Worm (Caenorhabditis elegans) whole organism, L4 larva: ENCODE results near the gene F09C6.14.
A peak's percentile ranks its signal among the peaks of the same experiment; 100 is the strongest.

Experiments
- D1046.2 ChIP-seq: fragments of 200-800 bp; sonication (Bioruptor generic); IDR thresholded peaks from 2 replicates; pipeline ENCODE4 v1.3.6; 2022; ENCODE audit warnings: missing genetic modification characterization, missing compliant biosample characterization
- T26A8.4 ChIP-seq: fragments of 200-800 bp; sonication (Bioruptor generic); IDR thresholded peaks from 2 replicates; pipeline ENCODE4 v1.3.6; 2022; ENCODE audit warnings: missing genetic modification characterization, missing compliant biosample characterization
- ZK546.5 ChIP-seq, 2 experiments: sonication (generic microtip); optimal IDR thresholded peaks; 2 replicates each; lab custom pipeline; 2017; ENCODE audit warnings: missing biosample characterization in 2 of 2, missing genetic modification characterization in 2 of 2
- ceh-32 ChIP-seq: sonication (generic microtip); optimal IDR thresholded peaks from 2 replicates; lab custom pipeline; 2016; ENCODE audit warnings: mild to moderate bottlenecking, missing genetic modification characterization, missing compliant biosample characterization; ENCODE audit not compliant: poor library complexity
- ces-1 ChIP-seq: fragments of 150-350 bp; sonication (generic microtip); optimal IDR thresholded peaks from 4 replicates; lab custom pipeline; 2014; ENCODE audit warnings: missing biosample characterization, missing genetic modification reagents, missing genetic modification characterization
- dmd-6 ChIP-seq: fragments of 200-800 bp; sonication (Bioruptor generic); IDR thresholded peaks from 2 replicates; pipeline ENCODE4 v1.3.6; 2022; ENCODE audit warnings: missing genetic modification reagents, missing genetic modification characterization, missing compliant biosample characterization
- dmd-9 ChIP-seq: fragments of 200-800 bp; sonication (Bioruptor generic); IDR thresholded peaks from 2 replicates; pipeline ENCODE4 v1.3.6; 2022; ENCODE audit warnings: missing genetic modification reagents, missing genetic modification characterization, missing compliant biosample characterization
- egl-27 ChIP-seq: sonication (generic microtip); optimal IDR thresholded peaks from 3 replicates; lab custom pipeline; 2017; ENCODE audit warnings: missing biosample characterization, missing genetic modification reagents, missing genetic modification characterization
- hlh-11 ChIP-seq: fragments of 200-800 bp; sonication (Bioruptor generic); optimal IDR thresholded peaks from 2 replicates; lab custom pipeline; 2018; ENCODE audit warnings: mild to moderate bottlenecking, missing genetic modification characterization, missing compliant biosample characterization
- jun-1 ChIP-seq: fragments of 150-350 bp; optimal IDR thresholded peaks from 2 replicates; lab custom pipeline; 2014; ENCODE audit warnings: missing biosample characterization, missing genetic modification reagents, missing genetic modification characterization
- lin-1 ChIP-seq: fragments of 200-800 bp; sonication (Bioruptor generic); IDR thresholded peaks from 2 replicates; pipeline ENCODE4 v1.3.6; 2022; ENCODE audit warnings: missing genetic modification reagents, missing genetic modification characterization, missing compliant biosample characterization
- lin-13 ChIP-seq: fragments of 150-350 bp; optimal IDR thresholded peaks from 2 replicates; lab custom pipeline; 2014; ENCODE audit warnings: missing biosample characterization, missing genetic modification reagents, missing genetic modification characterization
- lin-38 ChIP-seq: fragments of 200-800 bp; sonication (Bioruptor generic); IDR thresholded peaks from 2 replicates; pipeline ENCODE4 v1.3.6; 2022; ENCODE audit warnings: missing genetic modification reagents, missing genetic modification characterization, missing compliant biosample characterization
- lir-3 ChIP-seq: sonication (generic microtip); optimal IDR thresholded peaks from 2 replicates; lab custom pipeline; 2016; ENCODE audit warnings: mild to moderate bottlenecking, missing genetic modification characterization, missing compliant biosample characterization
- lsy-2 ChIP-seq, 2 experiments: fragments of 150-350 bp in 1 of 2; sonication (generic microtip) in 1 of 2; optimal IDR thresholded peaks; 2 replicates each; lab custom pipeline; 2014 to 2017; ENCODE audit warnings: missing biosample characterization in 2 of 2, missing genetic modification characterization in 2 of 2
- mes-2 ChIP-seq: sonication (generic microtip); optimal IDR thresholded peaks from 2 replicates; lab custom pipeline; 2016; ENCODE audit warnings: missing genotype, mild to moderate bottlenecking, missing genetic modification characterization, missing compliant biosample characterization; ENCODE audit not compliant: poor library complexity, severe bottlenecking
- mxl-2 ChIP-seq: fragments of 200-800 bp; sonication (Bioruptor generic); conservative IDR thresholded peaks from 2 replicates; pipeline ENCODE4 v1.3.6; 2022; ENCODE audit warnings: missing genetic modification reagents, missing genetic modification characterization, missing compliant biosample characterization
- nhr-237 ChIP-seq: sonication (generic microtip); optimal IDR thresholded peaks from 2 replicates; lab custom pipeline; 2017; ENCODE audit warnings: missing biosample characterization, missing genetic modification characterization
- nhr-28 ChIP-seq: fragments of 150-350 bp; optimal IDR thresholded peaks from 2 replicates; lab custom pipeline; 2014; ENCODE audit warnings: missing biosample characterization, missing genetic modification characterization
- pqm-1 ChIP-seq: sonication (generic microtip); optimal IDR thresholded peaks from 2 replicates; lab custom pipeline; 2017; ENCODE audit warnings: missing biosample characterization, missing genetic modification characterization
- saeg-2 ChIP-seq: fragments of 200-800 bp; sonication (Bioruptor generic); IDR thresholded peaks from 2 replicates; pipeline ENCODE4 v1.3.6; 2022; ENCODE audit warnings: missing genetic modification reagents, missing genetic modification characterization, missing compliant biosample characterization
- set-16 ChIP-seq: fragments of 200-800 bp; sonication (Bioruptor generic); IDR thresholded peaks from 2 replicates; pipeline ENCODE4 v1.3.6; 2022; ENCODE audit warnings: missing genetic modification reagents, missing genetic modification characterization, missing compliant biosample characterization
- skn-1 ChIP-seq: fragments of 150-350 bp; optimal IDR thresholded peaks from 2 replicates; lab custom pipeline; 2014; ENCODE audit warnings: missing biosample characterization, missing genetic modification characterization
- unc-62 ChIP-seq, 3 experiments: fragments of 150-350 bp in 1 of 3; sonication (generic microtip); optimal IDR thresholded peaks in 2 of 3; peaks in 1 of 3; 1 replicate in 1 of 3; 2 replicates in 2 of 3; lab custom pipeline; 2014 to 2017; ENCODE audit warnings: missing biosample characterization in 3 of 3, missing genetic modification characterization in 3 of 3, missing genetic modification reagents in 3 of 3, missing genotype in 1 of 3
- zip-11 ChIP-seq: fragments of 200-800 bp; sonication (Bioruptor generic); IDR thresholded peaks from 2 replicates; pipeline ENCODE4 v1.3.6; 2022; ENCODE audit warnings: missing genetic modification characterization, missing compliant biosample characterization
- ztf-11 ChIP-seq: fragments of 150-350 bp; optimal IDR thresholded peaks from 2 replicates; lab custom pipeline; 2014; ENCODE audit warnings: missing biosample characterization, missing genetic modification characterization

The F09C6.14 gene

DNA sequence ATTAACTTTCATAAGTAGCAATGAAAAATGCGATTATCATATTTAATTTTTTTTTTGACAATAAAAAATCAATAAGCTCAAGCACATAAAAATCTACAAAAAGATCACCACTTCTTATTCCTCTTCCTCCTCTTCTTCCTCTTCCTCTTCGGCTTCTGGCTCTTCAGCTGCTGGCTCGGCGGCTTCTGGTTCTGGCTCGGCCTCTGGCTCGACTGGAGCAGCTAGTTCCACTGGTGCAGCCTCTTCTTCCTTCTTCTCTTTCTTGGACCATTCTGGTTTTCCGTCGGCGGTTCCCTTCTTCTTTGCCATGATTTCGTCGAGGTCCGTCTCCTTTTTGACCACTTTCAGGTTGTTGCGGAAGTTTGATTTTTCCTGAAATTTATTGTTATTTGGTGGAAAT, 47.1 kb upstream of the F09C6.14 start:
- peak; percentile 86 for TF ChIP-seq set-16 (GFP tag; lab: Robert Waterston, UW)
- TF ChIP-seq lin-1, result no peak

DNA sequence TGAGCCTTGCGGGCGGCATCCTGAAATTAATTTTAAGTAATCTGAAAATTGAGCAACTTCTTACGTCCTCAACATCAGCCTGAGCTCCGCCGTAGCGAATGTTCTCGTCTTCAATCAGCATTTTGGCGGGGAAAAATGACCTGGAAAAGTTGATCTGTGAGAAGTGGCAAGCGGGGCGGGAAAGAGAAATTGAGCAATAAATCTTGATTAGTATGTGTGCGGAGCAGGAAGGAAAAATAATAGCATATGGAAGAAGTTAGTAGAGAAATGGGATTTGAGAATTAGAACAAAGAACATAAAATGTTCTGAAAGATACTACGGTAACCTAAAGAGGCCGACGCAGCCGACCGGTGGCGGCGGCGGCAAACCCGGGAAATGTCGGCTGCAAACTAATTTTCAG, 45.8 kb upstream of the F09C6.14 start, which contains the start of gene tni-3:
TSS of gene tni-3 (minus strand) at position 140 of the 400 bp plus-strand sequence.
- TF ChIP-seq T26A8.4 (GFP tag; lab: Robert Waterston, UW), result no peak

DNA sequence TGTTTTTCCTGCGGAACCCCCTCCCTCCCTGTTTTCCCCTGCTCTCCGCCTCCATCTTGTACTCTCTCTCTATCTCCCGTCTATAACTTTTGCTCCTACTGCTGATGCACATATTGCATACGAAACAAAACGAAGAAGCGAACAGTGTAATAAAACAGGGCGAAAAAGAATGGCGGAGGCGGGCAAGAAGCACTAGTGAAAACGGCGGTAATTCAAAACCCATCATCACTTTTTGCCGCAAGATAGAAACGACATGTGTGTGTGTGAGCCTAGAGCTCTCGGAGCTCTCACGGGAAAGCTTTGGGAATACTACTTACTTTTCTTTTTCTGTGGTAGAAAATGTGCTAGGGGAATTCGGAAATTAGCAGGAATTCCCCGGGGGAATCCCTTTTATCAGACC, 44.7 kb upstream of the F09C6.14 start:
- peak; percentile 13 for TF ChIP-seq hlh-11
- no peak for TF ChIP-seq mes-2 (tag; lab: Kevin White, UChicago)
- no peak for TF ChIP-seq saeg-2
- no peak for TF ChIP-seq ZK546.5 (tag; optimal IDR thresholded peaks at IDR 0.05; lab: Kevin White, UChicago)
- peak in 1 of 2 experiments; percentile 91 for TF ChIP-seq unc-62 (GFP tag; optimal IDR thresholded peaks at IDR 0.05 in 1 of 2; lab: Kevin White, UChicago)
- no peak for TF ChIP-seq unc-62 (tag; optimal IDR thresholded peaks at IDR 0.05; lab: Kevin White, UChicago)
- no peak for TF ChIP-seq D1046.2 (GFP tag; lab: Robert Waterston, UW)

DNA sequence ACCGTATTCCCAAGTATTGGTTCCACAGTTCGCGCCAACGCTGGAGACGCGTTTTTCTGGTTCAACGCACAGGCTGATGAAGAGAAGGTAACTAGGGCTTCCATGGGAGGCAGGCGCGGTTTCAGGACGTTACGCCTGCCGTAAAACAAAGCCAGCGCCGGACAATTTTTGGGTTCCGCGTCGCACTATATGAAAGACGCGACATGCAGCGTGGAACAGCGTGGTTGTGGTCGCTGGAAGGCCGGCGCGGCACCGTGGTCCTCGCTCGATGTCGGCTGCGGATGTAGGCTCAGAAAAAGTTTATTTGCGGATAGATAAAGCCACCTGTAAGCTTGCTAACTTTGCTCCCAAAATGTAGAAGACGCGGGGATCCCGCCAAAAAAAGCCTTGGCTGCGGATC, 42.3 kb upstream of the F09C6.14 start:
- TF ChIP-seq T26A8.4 (GFP tag; lab: Robert Waterston, UW) (no peak), set-16 (GFP tag; lab: Robert Waterston, UW) (peak; percentile 59), ceh-32 (tag; lab: Kevin White, UChicago) (no peak)

DNA sequence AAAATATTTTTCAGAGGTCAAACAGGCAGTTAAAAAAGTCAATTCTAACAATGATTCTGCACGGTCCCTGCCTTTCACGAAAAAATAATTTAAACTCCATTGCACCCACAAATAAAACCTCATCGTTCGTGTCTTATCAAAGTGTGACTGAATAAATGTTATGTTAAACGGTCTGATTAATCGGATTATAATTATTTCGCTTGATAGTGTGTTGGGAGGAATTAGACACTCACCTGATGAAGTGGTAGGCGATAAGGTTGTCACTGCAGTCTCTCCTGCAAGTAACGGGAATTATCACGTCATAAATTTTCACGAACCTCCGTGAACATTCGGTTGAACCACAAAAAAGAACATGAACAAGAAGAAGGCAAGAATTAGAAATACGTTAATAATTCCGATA, 40.5 kb upstream of the F09C6.14 start:
- TF ChIP-seq dmd-6 (GFP tag; lab: Robert Waterston, UW) (peak; percentile 74), nhr-237 (tag; lab: Kevin White, UChicago) (no peak), hlh-11 (peak; percentile 60), skn-1 (tag; lab: Kevin White, UChicago) (no peak), nhr-28 (tag; lab: Kevin White, UChicago) (peak; percentile 45), pqm-1 (tag; lab: Kevin White, UChicago) (peak; percentile 88)

DNA sequence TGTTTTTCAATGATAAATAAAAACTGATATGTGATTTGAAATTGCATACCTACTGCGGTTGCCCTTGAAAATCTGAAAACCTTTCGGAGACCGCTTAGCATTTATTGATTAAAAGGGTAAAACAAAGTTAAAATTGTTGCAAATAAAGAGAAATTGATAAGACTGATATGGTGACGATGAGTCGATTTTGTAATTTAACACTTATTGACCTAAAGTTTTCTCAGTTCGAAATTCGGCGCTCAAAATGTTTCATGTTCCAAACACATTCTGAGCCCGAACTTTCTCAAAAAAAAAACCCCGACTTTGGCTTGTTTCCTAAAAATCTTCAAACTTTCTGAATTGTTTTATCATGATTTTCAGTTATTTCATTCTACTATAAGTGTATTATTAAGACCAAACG, 39.8 kb upstream of the F09C6.14 start, which contains the start of gene clec-40:
TSS of gene clec-40 (minus strand) at position 101 of the 400 bp plus-strand sequence.
- TF ChIP-seq zip-11 (GFP tag; lab: Robert Waterston, UW) (no peak), lir-3 (no peak), ztf-11 (tag; lab: Kevin White, UChicago) (no peak), dmd-9 (GFP tag; lab: Robert Waterston, UW) (no peak)

DNA sequence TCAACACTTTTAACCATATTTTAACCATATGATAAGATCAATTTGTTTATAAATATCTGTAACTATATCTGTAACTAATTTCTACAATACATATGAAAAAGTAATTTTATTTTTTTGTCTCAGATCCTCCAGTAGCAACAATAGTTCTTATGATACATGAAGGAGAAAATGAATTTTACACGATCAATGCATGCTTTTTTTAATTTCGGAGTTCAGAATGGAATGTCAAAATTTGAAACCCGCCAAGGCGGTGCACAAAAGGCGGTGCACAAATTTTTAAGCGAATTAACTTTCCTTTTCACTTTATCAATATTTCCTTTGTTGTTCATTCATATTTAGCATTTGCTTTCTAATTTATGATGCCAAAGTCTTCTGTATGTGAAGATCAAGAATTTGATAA, 37.8 kb upstream of the F09C6.14 start, which contains the start of gene clec-25:
TSS of gene clec-25 (plus strand) at position 301 of the 400 bp plus-strand sequence.
- TF ChIP-seq egl-27, result no peak
- TF ChIP-seq jun-1 (tag; lab: Kevin White, UChicago), result no peak
- TF ChIP-seq lin-13 (GFP tag; lab: Kevin White, UChicago), result no peak

DNA sequence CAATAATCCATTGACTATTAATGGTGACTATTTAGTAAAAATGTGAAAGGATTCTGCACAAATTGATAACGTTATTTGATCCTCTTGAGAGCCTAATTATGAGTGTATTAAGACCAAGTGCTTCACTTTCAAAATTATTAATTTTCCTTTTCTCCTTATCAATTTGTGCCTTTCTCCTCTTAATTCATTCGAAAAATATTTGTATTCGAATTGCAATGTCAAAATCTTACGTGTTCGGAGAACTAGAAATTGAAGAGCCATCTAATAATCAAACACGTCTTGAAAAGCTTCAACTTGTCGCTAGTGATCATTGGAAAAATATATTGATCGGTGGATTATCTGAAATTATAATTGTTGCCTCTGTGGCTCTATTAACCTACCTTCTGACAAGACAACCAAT, 32.3 kb upstream of the F09C6.14 start, which contains the start of the genes clec-36 and clec-26:
TSS of gene clec-36 (minus strand) at position 101 of the 400 bp plus-strand sequence.
TSS of gene clec-26 (plus strand) at position 114 of the 400 bp plus-strand sequence.
- TF ChIP-seq lin-38 (no peak), mxl-2 (GFP tag; lab: Robert Waterston, UW) (no peak), dmd-6 (GFP tag; lab: Robert Waterston, UW) (peak; percentile 38; the same call in 1 of the 2 replicates), lsy-2 (tag; optimal IDR thresholded peaks at IDR 0.05; lab: Kevin White, UChicago) (no peak), ces-1 (GFP tag; lab: Kevin White, UChicago) (no peak), unc-62 (GFP tag; optimal IDR thresholded peaks at IDR 0.05 in 1 of 2; lab: Kevin White, UChicago) (peak in 1 of 2 experiments; percentile 77), unc-62 (tag; optimal IDR thresholded peaks at IDR 0.05; lab: Kevin White, UChicago) (no peak), lin-13 (GFP tag; lab: Kevin White, UChicago) (no peak)
